Fruit fly (Drosophila melanogaster): ENCODE data around the gene Cp19.

The Cp19 gene

dm6 chr3L:8700643-8701208 lies 28.9 kb upstream of the Cp19 start (continued):
- TF ChIP-seq lov (optimal IDR thresholded peaks at IDR 0.05) (no peak), lov (GFP tag; IDR thresholded peaks at IDR 0.05) (no peak), CG7963 (GFP tag; IDR thresholded peaks at IDR 0.05; ENCODE audit: partially characterized antibody) (no peak), CG9609 (GFP tag; optimal IDR thresholded peaks at IDR 0.05) (peak; percentile 82), Pdp1 (GFP tag; optimal IDR thresholded peaks at IDR 0.05) (peak; percentile 83 to 85), Ets97D (GFP tag; optimal IDR thresholded peaks at IDR 0.05) (peak; percentile 49), CG4617 (GFP tag; optimal IDR thresholded peaks at IDR 0.05; ENCODE audit: borderline replicate concordance) (no peak), Oaz (GFP tag; IDR thresholded peaks at IDR 0.05) (peak; percentile 71), NC2β (GFP tag; optimal IDR thresholded peaks at IDR 0.05) (peak; percentile 58), bigmax (GFP tag; optimal IDR thresholded peaks at IDR 0.05) (no peak), Nf-YA (GFP tag; IDR thresholded peaks at IDR 0.05) (peak; percentile 64), CTCF (GFP tag; optimal IDR thresholded peaks at IDR 0.05) (no peak), CG2129 (GFP tag; IDR thresholded peaks at IDR 0.05; ENCODE audit: partially characterized antibody) (no peak), Nf-YB (GFP tag; optimal IDR thresholded peaks at IDR 0.05) (peak; percentile 64), Deaf1 (tag; optimal IDR thresholded peaks at IDR 0.05) (peak; percentile 82), disco-r (GFP tag; optimal IDR thresholded peaks at IDR 0.05) (peak; percentile 29), CG6765 (GFP tag; optimal IDR thresholded peaks at IDR 0.05) (peak; percentile 44), CG10321 (GFP tag; IDR thresholded peaks at IDR 0.05) (no peak), CG4282 (GFP tag; optimal IDR thresholded peaks at IDR 0.05) (no peak), eve (GFP tag; optimal IDR thresholded peaks at IDR 0.05) (peak in 1 of 2 experiments; percentile 90), tup (GFP tag; optimal IDR thresholded peaks at IDR 0.05) (no peak), pros (GFP tag; optimal IDR thresholded peaks at IDR 0.05) (no peak), psq (GFP tag; optimal IDR thresholded peaks at IDR 0.05) (peak; percentile 17), CG18476 (GFP tag; optimal IDR thresholded peaks at IDR 0.05) (peak; percentile 70), E2f2 (GFP tag; IDR thresholded peaks at IDR 0.05) (peak; percentile 63), CG10979 (tag; optimal IDR thresholded peaks at IDR 0.05) (peak; percentile 72), CG1602 (GFP tag; optimal IDR thresholded peaks at IDR 0.05) (peak; percentile 78), CG10462 (GFP tag; optimal IDR thresholded peaks at IDR 0.05) (peak; percentile 45), NC2α (GFP tag; optimal IDR thresholded peaks at IDR 0.05) (peak; percentile 56), H15 (GFP tag; IDR thresholded peaks at IDR 0.05) (peak; percentile 45; the same call in 1 of the 3 replicates), Drgx (GFP tag; IDR thresholded peaks at IDR 0.05) (peak; percentile 59; the same call in 1 of the 2 replicates), CG6854 (GFP tag; optimal IDR thresholded peaks at IDR 0.05) (peak; percentile 43), sug (tag; optimal IDR thresholded peaks at IDR 0.05) (peak; percentile 97), CG15601 (tag; optimal IDR thresholded peaks at IDR 0.05) (peak; percentile 33), CG11504 (tag; optimal IDR thresholded peaks at IDR 0.05) (peak; percentile 85), CG10274 (GFP tag; optimal IDR thresholded peaks at IDR 0.05) (peak; percentile 49), TFAM (GFP tag; optimal IDR thresholded peaks at IDR 0.05) (no peak), vvl (GFP tag; IDR thresholded peaks at IDR 0.05) (peak; percentile 70), kah (GFP tag; optimal IDR thresholded peaks at IDR 0.05) (no peak), corto (GFP tag; optimal IDR thresholded peaks at IDR 0.05) (peak; percentile 52), inv (GFP tag; IDR thresholded peaks at IDR 0.05; ENCODE audit: partially characterized antibody) (no peak), kni (GFP tag; optimal IDR thresholded peaks at IDR 0.05) (peak; percentile 19), CG17359 (tag; optimal IDR thresholded peaks at IDR 0.05) (peak; percentile 74), CG3407 (GFP tag; optimal IDR thresholded peaks at IDR 0.05) (peak; percentile 34), zen2 (GFP tag; IDR thresholded peaks at IDR 0.05; ENCODE audit: partially characterized antibody) (no peak), CG1792 (GFP tag; optimal IDR thresholded peaks at IDR 0.05) (peak; percentile 59), Atf3 (GFP tag; optimal IDR thresholded peaks at IDR 0.05) (peak; percentile 74), CG2712 (tag; optimal IDR thresholded peaks at IDR 0.05) (peak; percentile 78), nmo (GFP tag; optimal IDR thresholded peaks at IDR 0.05) (peak; percentile 89), Doc2 (GFP tag; IDR thresholded peaks at IDR 0.05) (no peak), CG4854 (GFP tag; optimal IDR thresholded peaks at IDR 0.05) (peak; percentile 74)
